Worm (Caenorhabditis elegans): ENCODE data around the gene ZK632.12.

ZK632.12 gene

ce11 chrIII:9793592-9794417 is 36.8 kb upstream of the ZK632.12 start, which contains the start of the genes R10E11.9 and mcm-6 (continued):
- TF ChIP-seq lir-1 (GFP tag; conservative IDR thresholded peaks at IDR 0.05) = no peak
- TF ChIP-seq K11D2.4 (GFP tag; IDR thresholded peaks at IDR 0.05) = no peak
- no peak for TF ChIP-seq lin-40 (tag; optimal IDR thresholded peaks at IDR 0.05)
- no peak for TF ChIP-seq snpc-1.1 (tag; optimal IDR thresholded peaks at IDR 0.05; ENCODE audit: insufficient read depth)
- peak; percentile 72 for TF ChIP-seq ceh-91 (GFP tag; IDR thresholded peaks at IDR 0.05)
- TF ChIP-seq tbp1 (GFP tag; optimal IDR thresholded peaks at IDR 0.05) = no peak
- peak; percentile 91 for TF ChIP-seq madf-8 (GFP tag; conservative IDR thresholded peaks at IDR 0.05)
- no peak for TF ChIP-seq Y56A3A.18 (GFP tag; IDR thresholded peaks at IDR 0.05)
- TF ChIP-seq xnd-1 (tag; optimal IDR thresholded peaks at IDR 0.05) = peak; percentile 81
- peak; percentile 87 for TF ChIP-seq efl-1 (GFP tag; optimal IDR thresholded peaks at IDR 0.05)
- no peak for TF ChIP-seq ets-4 (GFP tag; optimal IDR thresholded peaks at IDR 0.05)
- no peak for TF ChIP-seq repo-1 (tag; optimal IDR thresholded peaks at IDR 0.05)
- peak; percentile 80 for TF ChIP-seq lin-54 (GFP tag; optimal IDR thresholded peaks at IDR 0.05)
- TF ChIP-seq F10E7.11 (tag; optimal IDR thresholded peaks at IDR 0.05) = no peak
- TF ChIP-seq nfyb-1 (GFP tag; IDR thresholded peaks at IDR 0.05) = no peak
- TF ChIP-seq ztf-18 (tag; optimal IDR thresholded peaks at IDR 0.05) = no peak
- no peak for TF ChIP-seq nhr-80 (tag; optimal IDR thresholded peaks at IDR 0.05)
- TF ChIP-seq F37B4.10 (GFP tag; IDR thresholded peaks at IDR 0.05) = no peak
- no peak for TF ChIP-seq cebp-2 (GFP tag; IDR thresholded peaks at IDR 0.05)
- TF ChIP-seq dpl-1 (GFP tag; optimal IDR thresholded peaks at IDR 0.05) = peak; percentile 66
- TF ChIP-seq snpc-3.4 (tag; optimal IDR thresholded peaks at IDR 0.05) = peak; percentile 66
- 0 out of 2 replicates have a peak, but pooled peaks have one; percentile 15 for TF ChIP-seq B0336.3 (GFP tag; IDR thresholded peaks at IDR 0.05)
- peak; percentile 68 for TF ChIP-seq dox-1 (GFP tag; IDR thresholded peaks at IDR 0.05)
- no peak for TF ChIP-seq C17E4.6 (GFP tag; IDR thresholded peaks at IDR 0.05)
- TF ChIP-seq F23B12.7 (tag; optimal IDR thresholded peaks at IDR 0.05; ENCODE audit: insufficient read depth) = no peak
- no peak for TF ChIP-seq F57C9.4 (tag; optimal IDR thresholded peaks at IDR 0.05)
- no peak for TF ChIP-seq let-607 (tag; optimal IDR thresholded peaks at IDR 0.05)
- TF ChIP-seq gei-17 (GFP tag; optimal IDR thresholded peaks at IDR 0.05) = no peak
- TF ChIP-seq attf-3 (GFP tag; conservative IDR thresholded peaks at IDR 0.05) = no peak
- peak; percentile 55 for TF ChIP-seq D2030.7 (GFP tag; IDR thresholded peaks at IDR 0.05)
- peak; percentile 96 for TF ChIP-seq hmg-1.2 (GFP tag; IDR thresholded peaks at IDR 0.05)
- TF ChIP-seq F57A8.1 (GFP tag; optimal IDR thresholded peaks at IDR 0.05) = no peak
- TF ChIP-seq die-1 (tag; optimal IDR thresholded peaks at IDR 0.05) = no peak
- no peak for TF ChIP-seq rec-8 (tag; optimal IDR thresholded peaks at IDR 0.05)
- no peak for TF ChIP-seq mxl-1 (tag; optimal IDR thresholded peaks at IDR 0.05)
- peak; percentile 94 for TF ChIP-seq madf-6 (GFP tag; IDR thresholded peaks at IDR 0.05)

ce11 chrIII:9796448-9796847 is 34.2 kb upstream of the ZK632.12 start, which contains the start of gene srxa-10:
Gene srxa-10 (minus strand): TSS chrIII:9796548.
- TF ChIP-seq F10E7.11 (tag; optimal IDR thresholded peaks at IDR 0.05) = no peak
- no peak for TF ChIP-seq madf-3 (GFP tag; IDR thresholded peaks at IDR 0.05)
- TF ChIP-seq ceh-100 (GFP tag; IDR thresholded peaks at IDR 0.05) = no peak
- no peak for TF ChIP-seq unc-62 (GFP tag; optimal IDR thresholded peaks at IDR 0.05)
- TF ChIP-seq F49E8.2 (tag; optimal IDR thresholded peaks at IDR 0.05; ENCODE audit: insufficient read depth) = no peak
- TF ChIP-seq ets-4 (GFP tag; optimal IDR thresholded peaks at IDR 0.05) = no peak
- TF ChIP-seq zfh-2 (GFP tag; conservative IDR thresholded peaks at IDR 0.05) = no peak
- no peak for TF ChIP-seq pha-4 (tag; optimal IDR thresholded peaks at IDR 0.05)
- TF ChIP-seq mes-4 (tag; optimal IDR thresholded peaks at IDR 0.05) = no peak
- TF ChIP-seq dpff-1 (tag; optimal IDR thresholded peaks at IDR 0.05) = no peak
- TF ChIP-seq ekl-4 (GFP tag; IDR thresholded peaks at IDR 0.05) = no peak
- TF ChIP-seq bed-2 (GFP tag; IDR thresholded peaks at IDR 0.05) = no peak
- no peak for TF ChIP-seq ztf-18 (tag; optimal IDR thresholded peaks at IDR 0.05)
- no peak for TF ChIP-seq egrh-3 (GFP tag; IDR thresholded peaks at IDR 0.05)
- TF ChIP-seq ceh-58 (GFP tag; IDR thresholded peaks at IDR 0.05) = no peak

All from whole organism, young adult.